Fruit fly (Drosophila melanogaster) whole organism, prepupa: ENCODE measurements around the gene vers.

Experiments used
- CG10669 ChIP-seq: fragments of 200-800 bp; sonication (Bioruptor generic); optimal IDR thresholded peaks from 3 replicates; lab custom pipeline; 2018; ENCODE audit warnings: missing biosample characterization, mild to moderate bottlenecking, missing genetic modification characterization, moderate library complexity
- CG11294 ChIP-seq: fragments of 200-800 bp; sonication (Bioruptor generic); IDR thresholded peaks from 2 replicates; pipeline ENCODE4 v1.3.6; 2022; ENCODE audit warnings: missing biosample characterization, missing genetic modification characterization
- CG11762 ChIP-seq: fragments of 200-800 bp; sonication (Bioruptor generic); optimal IDR thresholded peaks from 3 replicates; lab custom pipeline; 2016; ENCODE audit warnings: missing biosample characterization, missing genetic modification characterization; ENCODE audit not compliant: insufficient read depth
- CG11902 ChIP-seq: fragments of 200-800 bp; sonication (Bioruptor generic); optimal IDR thresholded peaks from 3 replicates; lab custom pipeline; 2016; ENCODE audit warnings: missing biosample characterization, missing genetic modification characterization
- CG1621 ChIP-seq: fragments of 200-800 bp; sonication (Bioruptor generic); optimal IDR thresholded peaks from 3 replicates; lab custom pipeline; 2018; ENCODE audit warnings: missing biosample characterization, mild to moderate bottlenecking, missing genetic modification characterization
- CG16779 ChIP-seq: fragments of 200-800 bp; sonication (Bioruptor generic); optimal IDR thresholded peaks from 3 replicates; lab custom pipeline; 2017; ENCODE audit warnings: missing biosample characterization, mild to moderate bottlenecking, missing genetic modification characterization
- CG31627 ChIP-seq: fragments of 200-800 bp; sonication (Bioruptor generic); optimal IDR thresholded peaks from 3 replicates; lab custom pipeline; 2016; ENCODE audit warnings: missing biosample characterization, missing genetic modification characterization
- CG32006 ChIP-seq: fragments of 200-800 bp; sonication (Bioruptor generic); optimal IDR thresholded peaks from 3 replicates; lab custom pipeline; 2017; ENCODE audit warnings: missing biosample characterization, mild to moderate bottlenecking, missing genetic modification characterization
- CG3919 ChIP-seq: fragments of 200-800 bp; sonication (Bioruptor generic); optimal IDR thresholded peaks from 3 replicates; lab custom pipeline; 2016; ENCODE audit warnings: missing biosample characterization, missing genetic modification characterization
- CG4318 ChIP-seq: fragments of 200-800 bp; sonication (Bioruptor generic); optimal IDR thresholded peaks from 3 replicates; lab custom pipeline; 2017; ENCODE audit warnings: missing biosample characterization, mild to moderate bottlenecking, missing genetic modification characterization
- CG6163 ChIP-seq: fragments of 200-800 bp; sonication (Bioruptor generic); IDR thresholded peaks from 3 replicates; pipeline ENCODE4 v1.3.6; 2022; ENCODE audit warnings: missing biosample characterization, missing genetic modification characterization
- CG6276 ChIP-seq: fragments of 200-800 bp; sonication (Bioruptor generic); optimal IDR thresholded peaks from 2 replicates; lab custom pipeline; 2017; ENCODE audit warnings: missing biosample characterization, mild to moderate bottlenecking, missing genetic modification characterization
- CG6792 ChIP-seq: fragments of 200-800 bp; sonication (Bioruptor generic); optimal IDR thresholded peaks from 3 replicates; lab custom pipeline; 2016; ENCODE audit warnings: missing biosample characterization, missing genetic modification characterization
- CG6854 ChIP-seq: fragments of 200-800 bp; sonication (Bioruptor generic); optimal IDR thresholded peaks from 2 replicates; lab custom pipeline; 2017; ENCODE audit warnings: missing biosample characterization, mild to moderate bottlenecking, missing genetic modification characterization
- CG8119 ChIP-seq: fragments of 200-800 bp; sonication (Bioruptor generic); IDR thresholded peaks from 3 replicates; pipeline ENCODE4 v1.3.6; 2022; ENCODE audit warnings: missing biosample characterization, missing genetic modification characterization
- CG8319 ChIP-seq: fragments of 200-800 bp; sonication (Bioruptor generic); optimal IDR thresholded peaks from 3 replicates; lab custom pipeline; 2016; ENCODE audit warnings: missing biosample characterization, missing genetic modification characterization
- CG9139 ChIP-seq: fragments of 200-800 bp; sonication (Bioruptor generic); optimal IDR thresholded peaks from 3 replicates; lab custom pipeline; 2017; ENCODE audit warnings: missing biosample characterization, mild to moderate bottlenecking, missing genetic modification characterization
- Eip75B ChIP-seq: fragments of 200-800 bp; sonication (Bioruptor generic); optimal IDR thresholded peaks from 3 replicates; lab custom pipeline; 2016; ENCODE audit warnings: missing biosample characterization, missing genetic modification characterization
- Eip93F ChIP-seq: fragments of 200-800 bp; sonication (Bioruptor generic); optimal IDR thresholded peaks from 2 replicates; lab custom pipeline; 2016; ENCODE audit warnings: missing biosample characterization, mild to moderate bottlenecking, missing genetic modification characterization
- Ets21C ChIP-seq: fragments of 200-800 bp; sonication (Bioruptor generic); optimal IDR thresholded peaks from 3 replicates; lab custom pipeline; 2016; ENCODE audit warnings: missing biosample characterization, missing genetic modification characterization
- Hr4 ChIP-seq: fragments of 200-800 bp; sonication (Bioruptor generic); optimal IDR thresholded peaks from 3 replicates; lab custom pipeline; 2016; ENCODE audit warnings: missing biosample characterization, missing genetic modification characterization
- Lpt ChIP-seq: fragments of 200-800 bp; sonication (Bioruptor generic); optimal IDR thresholded peaks from 3 replicates; lab custom pipeline; 2016; ENCODE audit warnings: missing biosample characterization, missing genetic modification characterization
- Smox ChIP-seq: fragments of 200-800 bp; sonication (Bioruptor generic); optimal IDR thresholded peaks from 3 replicates; lab custom pipeline; 2016; ENCODE audit warnings: missing biosample characterization, missing genetic modification characterization
- Sox102F ChIP-seq: fragments of 200-800 bp; sonication (Bioruptor generic); optimal IDR thresholded peaks from 2 replicates; lab custom pipeline; 2016; ENCODE audit warnings: missing biosample characterization, mild to moderate bottlenecking, missing genetic modification characterization
- Sox14 ChIP-seq: fragments of 200-800 bp; sonication (Bioruptor generic); optimal IDR thresholded peaks from 3 replicates; lab custom pipeline; 2016; ENCODE audit warnings: missing biosample characterization, missing genetic modification characterization
- Sox15 ChIP-seq: fragments of 200-800 bp; sonication (Bioruptor generic); optimal IDR thresholded peaks from 3 replicates; lab custom pipeline; 2016; ENCODE audit warnings: missing biosample characterization, missing genetic modification characterization
- acj6 ChIP-seq: fragments of 200-800 bp; sonication (Bioruptor generic); optimal IDR thresholded peaks from 3 replicates; lab custom pipeline; 2016; ENCODE audit warnings: missing biosample characterization, missing genetic modification characterization
- cyc ChIP-seq: fragments of 200-800 bp; sonication (Bioruptor generic); optimal IDR thresholded peaks from 3 replicates; lab custom pipeline; 2016; ENCODE audit warnings: missing biosample characterization, missing genetic modification characterization
- dac ChIP-seq: fragments of 200-800 bp; sonication (Bioruptor generic); optimal IDR thresholded peaks from 2 replicates; lab custom pipeline; 2017; ENCODE audit warnings: missing biosample characterization, mild to moderate bottlenecking, missing genetic modification characterization
- dsx ChIP-seq: fragments of 200-800 bp; optimal IDR thresholded peaks from 3 replicates; lab custom pipeline; 2019; ENCODE audit warnings: missing biosample characterization, mild to moderate bottlenecking, missing genetic modification characterization, moderate library complexity; ENCODE audit not compliant: poor library complexity, severe bottlenecking
- esn ChIP-seq: fragments of 200-800 bp; sonication (Bioruptor generic); optimal IDR thresholded peaks from 2 replicates; lab custom pipeline; 2016; ENCODE audit warnings: missing biosample characterization, mild to moderate bottlenecking, missing genetic modification characterization, moderate library complexity
- fd85E ChIP-seq: fragments of 200-800 bp; sonication (Bioruptor generic); optimal IDR thresholded peaks from 3 replicates; lab custom pipeline; 2016; ENCODE audit warnings: missing biosample characterization, missing genetic modification characterization
- fkh ChIP-seq: fragments of 200-800 bp; sonication (Bioruptor generic); optimal IDR thresholded peaks from 3 replicates; lab custom pipeline; 2017; ENCODE audit warnings: missing biosample characterization, mild to moderate bottlenecking, missing genetic modification characterization, moderate library complexity
- net ChIP-seq: fragments of 200-800 bp; sonication (Bioruptor generic); optimal IDR thresholded peaks from 3 replicates; lab custom pipeline; 2016; ENCODE audit warnings: missing biosample characterization, missing genetic modification characterization
- pdm3 ChIP-seq: fragments of 200-800 bp; sonication (Bioruptor generic); optimal IDR thresholded peaks from 3 replicates; lab custom pipeline; 2016; ENCODE audit warnings: missing biosample characterization, missing genetic modification characterization
- spab ChIP-seq: fragments of 200-800 bp; sonication (Bioruptor generic); optimal IDR thresholded peaks from 2 replicates; lab custom pipeline; 2017; ENCODE audit warnings: missing biosample characterization, mild to moderate bottlenecking, missing genetic modification characterization, missing genetic modification reagents
- svp ChIP-seq: fragments of 200-800 bp; sonication (Bioruptor generic); peaks from one replicate; lab custom pipeline; 2016; ENCODE audit warnings: missing biosample characterization, missing genetic modification characterization
- vri ChIP-seq: fragments of 200-800 bp; sonication (Bioruptor generic); optimal IDR thresholded peaks from 3 replicates; lab custom pipeline; 2016; ENCODE audit warnings: missing biosample characterization, mild to moderate bottlenecking, missing genetic modification characterization

vers gene

dm6 chr3L:12139232-12139698 lies 23.4 kb downstream of the vers start (continued):
- TF ChIP-seq Smox (GFP tag; lab: Kevin White, UChicago) (peak; percentile 75), CG6276 (GFP tag; lab: Kevin White, UChicago) (no peak), CG6854 (no peak), Lpt (GFP tag; lab: Kevin White, UChicago) (peak; percentile 60), Ets21C (GFP tag; lab: Kevin White, UChicago) (peak; percentile 78), dsx (GFP tag; lab: Kevin White, UChicago) (no peak), CG3919 (no peak), CG9139 (GFP tag; lab: Kevin White, UChicago) (no peak), CG32006 (GFP tag; lab: Kevin White, UChicago) (no peak), Sox102F (no peak), CG6792 (GFP tag; lab: Kevin White, UChicago) (peak; percentile 80), CG11294 (0 out of 2 replicates have a peak, but pooled peaks have one; percentile 28), CG10669 (GFP tag; lab: Kevin White, UChicago) (no peak), CG4318 (GFP tag; lab: Kevin White, UChicago) (no peak), fkh (GFP tag; lab: Kevin White, UChicago) (no peak), CG6163 (GFP tag; lab: Robert Waterston, UW) (peak; percentile 62; the same call in 2 of the 3 replicates), spab (peak; percentile 50), svp (GFP tag; lab: Kevin White, UChicago) (no peak), Hr4 (peak; percentile 79), vri (GFP tag; lab: Kevin White, UChicago) (no peak), pdm3 (no peak), CG1621 (peak; percentile 6), acj6 (GFP tag; lab: Kevin White, UChicago) (peak; percentile 70), CG8119 (GFP tag; lab: Robert Waterston, UW) (peak; percentile 41; the same call in 1 of the 3 replicates), Eip93F (GFP tag; lab: Kevin White, UChicago) (peak; percentile 11)

dm6 chr3L:12145709-12146694 lies 30.1 kb downstream of the vers start, which contains the start of the genes eIF3l and Nrx-IV:
TSS of gene eIF3l (minus strand) at chr3L:12146097.
TSS of gene Nrx-IV (plus strand) at chr3L:12146519.
- TF ChIP-seq dac (GFP tag; lab: Kevin White, UChicago) (no peak), esn (GFP tag; lab: Kevin White, UChicago) (peak; percentile 16), CG6854 (peak; percentile 7), net (no peak)
- TF ChIP-seq, all 60 proteins: peak for 2

- TF ChIP-seq fd85E (GFP tag; lab: Kevin White, UChicago) (no peak), cyc (GFP tag; lab: Kevin White, UChicago) (no peak), CG11902 (GFP tag; lab: Kevin White, UChicago) (no peak), svp (GFP tag; lab: Kevin White, UChicago) (no peak), CG11762 (GFP tag; lab: Kevin White, UChicago) (no peak), Eip75B (GFP tag; lab: Kevin White, UChicago) (no peak), CG6792 (GFP tag; lab: Kevin White, UChicago) (no peak), dac (GFP tag; lab: Kevin White, UChicago) (no peak), spab (no peak), CG32006 (GFP tag; lab: Kevin White, UChicago) (no peak), CG8319 (GFP tag; lab: Kevin White, UChicago) (no peak), Sox14 (GFP tag; lab: Kevin White, UChicago) (no peak), Sox102F (no peak), CG8119 (GFP tag; lab: Robert Waterston, UW) (no peak), CG31627 (GFP tag; lab: Kevin White, UChicago) (no peak), CG16779 (no peak), Eip93F (GFP tag; lab: Kevin White, UChicago) (no peak), Sox15 (GFP tag; lab: Kevin White, UChicago) (no peak)
Measured at dm6 chr3L:12146970-12147369, 31.1 kb downstream of the vers start.
